Worm (Caenorhabditis elegans) whole organism, L3 larva: Measurements from ENCODE around the gene metl-5.

Experiments used
- aly-2 ChIP-seq: fragments of 150-350 bp; optimal IDR thresholded peaks from 2 replicates; lab custom pipeline; 2014; ENCODE audit warnings: missing biosample characterization, missing genetic modification characterization
- elt-3 ChIP-seq, 3 experiments: fragments of 150-350 bp in 1 of 3; sonication (generic microtip) in 2 of 3; optimal IDR thresholded peaks; 2 replicates in 2 of 3; 4 replicates in 1 of 3; lab custom pipeline; 2014 to 2017; ENCODE audit warnings: missing biosample characterization in 3 of 3, missing genetic modification characterization in 3 of 3
- lin-15B ChIP-seq: fragments of 150-350 bp; optimal IDR thresholded peaks from 2 replicates; lab custom pipeline; 2014; ENCODE audit warnings: missing biosample characterization, missing genetic modification characterization

ce11 chrIII:4765474-4765873 is 37.3 kb upstream of the metl-5 start, which contains the start of gene B0393.5:
- TF ChIP-seq elt-3 (tag; optimal IDR thresholded peaks at IDR 0.05; lab: Kevin White, UChicago) (no peak), lin-15B (tag; lab: Kevin White, UChicago) (no peak), aly-2 (tag; lab: Kevin White, UChicago) (no peak)
